Fruit fly (Drosophila melanogaster) Kc167 (cell line): ENCODE results near the gene CG12104.

Experiments used
- Myc ChIP-seq: fragments of >200 bp; optimal IDR thresholded peaks from 2 replicates; lab custom pipeline; 2017; ENCODE audit warnings: missing external identifiers
- Sin3A ChIP-seq: fragments of >200 bp; optimal IDR thresholded peaks from 2 replicates; lab custom pipeline; 2018; ENCODE audit warnings: missing external identifiers
- h ChIP-seq: fragments of >200 bp; optimal IDR thresholded peaks from 3 replicates; lab custom pipeline; 2018; ENCODE audit warnings: missing external identifiers
- insv ChIP-seq: fragments of >200 bp; optimal IDR thresholded peaks from 3 replicates; lab custom pipeline; 2018; ENCODE audit warnings: missing external identifiers
- psq ChIP-seq: fragments of >200 bp; optimal IDR thresholded peaks from 2 replicates; lab custom pipeline; 2017; ENCODE audit warnings: missing external identifiers
- ttk ChIP-seq: sonication (Bioruptor generic); optimal IDR thresholded peaks from 2 replicates; lab custom pipeline; 2017; ENCODE audit warnings: missing external identifiers

The CG12104 gene

dm6 chr3L:1602064-1602832 is at the start of gene CG12104:
CG12104 (minus strand) TSS chr3L:1602674.
- TF ChIP-seq Myc (lab: Kevin White, UChicago) (no peak), psq (lab: Kevin White, UChicago) (no peak), Sin3A (lab: Kevin White, UChicago) (no peak), h (lab: Kevin White, UChicago) (no peak), ttk (lab: Kevin White, UChicago) (no peak), insv (lab: Kevin White, UChicago) (no peak)

dm6 chr3L:1649363-1649762 is 46.9 kb upstream of the CG12104 start:
- TF ChIP-seq insv (lab: Kevin White, UChicago) = no peak
- no peak for TF ChIP-seq Myc (lab: Kevin White, UChicago)
- no peak for TF ChIP-seq ttk (lab: Kevin White, UChicago)
- no peak for TF ChIP-seq Sin3A (lab: Kevin White, UChicago)
- TF ChIP-seq h (lab: Kevin White, UChicago) = no peak
- no peak for TF ChIP-seq psq (lab: Kevin White, UChicago)

dm6 chr3L:1648690-1649355 is 46.3 kb upstream of the CG12104 start, which contains the start of gene CG13920:
CG13920 (plus strand) TSS chr3L:1648944.
- TF ChIP-seq h (lab: Kevin White, UChicago) (no peak), Sin3A (lab: Kevin White, UChicago) (no peak), psq (lab: Kevin White, UChicago) (no peak), Myc (lab: Kevin White, UChicago) (no peak), ttk (lab: Kevin White, UChicago) (no peak), insv (lab: Kevin White, UChicago) (no peak)

dm6 chr3L:1647276-1647919 is 44.9 kb upstream of the CG12104 start, which contains the start of the genes CG17249 and Bro:
CG17249 (minus strand) TSS chr3L:1647464.
Bro (plus strand) TSS chr3L:1647869.
- TF ChIP-seq ttk (lab: Kevin White, UChicago) = no peak
- no peak for TF ChIP-seq Sin3A (lab: Kevin White, UChicago)
- TF ChIP-seq insv (lab: Kevin White, UChicago) = no peak
- TF ChIP-seq Myc (lab: Kevin White, UChicago) = no peak
- no peak for TF ChIP-seq psq (lab: Kevin White, UChicago)
- TF ChIP-seq h (lab: Kevin White, UChicago) = no peak

- TF ChIP-seq ttk (lab: Kevin White, UChicago) = no peak
- TF ChIP-seq insv (lab: Kevin White, UChicago) = no peak
- no peak for TF ChIP-seq h (lab: Kevin White, UChicago)
- no peak for TF ChIP-seq psq (lab: Kevin White, UChicago)
- no peak for TF ChIP-seq Sin3A (lab: Kevin White, UChicago)
- TF ChIP-seq Myc (lab: Kevin White, UChicago) = no peak
These were observed 42.6 kb upstream of the CG12104 start, which contains the start of the genes alphaCOP and CG13919 for dm6 chr3L:1644920-1645567. alphaCOP (minus strand) TSS chr3L:1645199. CG13919 (plus strand) TSS chr3L:1645467.

- TF ChIP-seq h (lab: Kevin White, UChicago) (no peak), Myc (lab: Kevin White, UChicago) (no peak), ttk (lab: Kevin White, UChicago) (no peak), Sin3A (lab: Kevin White, UChicago) (no peak), insv (lab: Kevin White, UChicago) (no peak), psq (lab: Kevin White, UChicago) (no peak)
These were observed 36.8 kb upstream of the CG12104 start, which contains the start of the genes Mettl2 and Bgb for dm6 chr3L:1639185-1639812. Mettl2 (minus strand) TSS chr3L:1639235. Bgb (plus strand) TSS chr3L:1639711.

dm6 chr3L:1637652-1638051 is 35.2 kb upstream of the CG12104 start, which contains the start of gene nSyb:
nSyb (minus strand) TSS chr3L:1637752.
- no peak for TF ChIP-seq insv (lab: Kevin White, UChicago)
- no peak for TF ChIP-seq h (lab: Kevin White, UChicago)
- TF ChIP-seq ttk (lab: Kevin White, UChicago) = no peak
- TF ChIP-seq Myc (lab: Kevin White, UChicago) = no peak
- TF ChIP-seq psq (lab: Kevin White, UChicago) = no peak
- TF ChIP-seq Sin3A (lab: Kevin White, UChicago) = no peak

dm6 chr3L:1636886-1637285 is 34.4 kb upstream of the CG12104 start:
- TF ChIP-seq ttk (lab: Kevin White, UChicago) = no peak

- TF ChIP-seq psq (lab: Kevin White, UChicago) (no peak), Myc (lab: Kevin White, UChicago) (no peak), ttk (lab: Kevin White, UChicago) (no peak), h (lab: Kevin White, UChicago) (no peak)
These were observed 26.7 kb upstream of the CG12104 start, which contains the start of gene GC for dm6 chr3L:1629064-1629777. GC (minus strand) TSS chr3L:1629301.
